Fruit fly (Drosophila melanogaster): ENCODE measurements around the gene dan.

dan gene

dm6 chr3R:25193726-25194204, 9.6 kb downstream of the dan start, which contains the start of gene lobo (continued):
- TF ChIP-seq phol (tag; optimal IDR thresholded peaks at IDR 0.05) (peak; percentile 75), fu2 (GFP tag; optimal IDR thresholded peaks at IDR 0.05) (peak; percentile 59)

DNA sequence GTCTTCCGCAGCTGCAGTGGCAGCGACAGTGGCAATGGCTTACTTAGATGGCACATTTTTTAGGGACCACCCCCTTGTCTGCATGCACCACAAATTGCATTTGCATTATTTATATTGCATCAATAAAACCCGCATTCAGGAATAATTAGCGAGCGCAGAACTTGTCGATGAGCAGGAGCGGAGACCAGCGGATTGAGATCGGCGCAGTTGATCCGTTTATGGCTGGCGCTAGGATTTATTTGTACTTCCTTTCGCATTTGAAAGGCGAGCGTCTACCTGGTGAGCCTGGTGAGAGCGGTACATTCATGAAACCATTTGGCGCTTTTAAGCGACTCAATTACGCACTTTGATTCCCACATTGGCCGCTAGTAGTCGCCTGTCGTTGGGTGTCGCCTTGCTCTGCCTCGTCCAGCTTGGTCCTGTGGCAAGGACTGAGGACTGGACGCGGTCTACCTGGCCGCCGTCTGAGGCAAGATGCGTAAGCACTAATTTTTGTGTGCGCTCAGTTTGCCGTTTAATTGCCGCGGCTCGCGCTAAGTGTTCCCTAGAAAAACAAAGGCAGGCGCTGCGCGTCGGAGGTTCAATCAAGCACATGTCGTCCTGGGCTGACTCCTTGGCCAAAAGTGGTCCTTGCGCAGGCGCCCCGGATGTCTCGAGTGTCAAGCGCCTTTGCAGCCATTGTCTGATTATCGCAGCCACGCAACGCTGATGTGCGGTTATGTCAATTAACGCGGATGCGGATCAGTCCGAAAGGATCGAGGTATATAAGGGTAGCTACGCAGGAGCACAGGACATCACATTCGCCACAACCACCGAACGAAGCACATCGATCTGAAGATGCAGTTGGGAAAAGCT, 10.8 kb downstream of the dan start, which contains the start of gene CG13653:
Gene CG13653, plus strand, starts transcription at position 805 of the 855 bp plus-strand sequence.
- TF ChIP-seq CG7987 (GFP tag; optimal IDR thresholded peaks at IDR 0.05), result no peak
- no peak for TF ChIP-seq CG8765 (GFP tag; IDR thresholded peaks at IDR 0.05)
- peak; percentile 25 for TF ChIP-seq CG7271 (tag; optimal IDR thresholded peaks at IDR 0.05)
- peak; percentile 84 for TF ChIP-seq zen (tag; optimal IDR thresholded peaks at IDR 0.05)
- peak; percentile 88 for TF ChIP-seq cad (GFP tag; optimal IDR thresholded peaks at IDR 0.05)
- TF ChIP-seq CG4360 (GFP tag; IDR thresholded peaks at IDR 0.05), result no peak
- TF ChIP-seq bowl (GFP tag; IDR thresholded peaks at IDR 0.05), result no peak
- 0 out of 3 replicates have a peak, but pooled peaks have one; percentile 11 for TF ChIP-seq CG34422 (GFP tag; IDR thresholded peaks at IDR 0.05)
- 0 out of 2 replicates have a peak, but pooled peaks have one; percentile 9 for TF ChIP-seq dan (GFP tag; IDR thresholded peaks at IDR 0.05)
- no peak for TF ChIP-seq gro (GFP tag; optimal IDR thresholded peaks at IDR 0.05)
- no peak for TF ChIP-seq Sox102F (GFP tag; optimal IDR thresholded peaks at IDR 0.05)
- TF ChIP-seq Ets65A (GFP tag), result peak; percentile 44
- TF ChIP-seq tll (GFP tag; optimal IDR thresholded peaks at IDR 0.05), result peak in 1 of 2 experiments; percentile 91
- TF ChIP-seq CTCF (GFP tag; optimal IDR thresholded peaks at IDR 0.05), result peak; percentile 79
- TF ChIP-seq ab (GFP tag; optimal IDR thresholded peaks at IDR 0.05), result no peak
- TF ChIP-seq CG6654 (GFP tag; optimal IDR thresholded peaks at IDR 0.05), result no peak

dm6 chr3R:25199321-25199868, 15.2 kb downstream of the dan start, which contains the start of gene CG13654:
CG13654 (plus strand) TSS chr3R:25199818.
- TF ChIP-seq Mrtf (GFP tag; IDR thresholded peaks at IDR 0.05), result no peak
- peak; percentile 41 for TF ChIP-seq zen (tag; optimal IDR thresholded peaks at IDR 0.05)
- no peak for TF ChIP-seq gt (GFP tag; IDR thresholded peaks at IDR 0.05)
- no peak for TF ChIP-seq pum (GFP tag; optimal IDR thresholded peaks at IDR 0.05)
- TF ChIP-seq Trl (optimal IDR thresholded peaks at IDR 0.05), result peak in 1 of 2 experiments; percentile 27
- TF ChIP-seq Trl (GFP tag; optimal IDR thresholded peaks at IDR 0.05), result no peak
- peak; percentile 16 for TF ChIP-seq abd-A (tag; optimal IDR thresholded peaks at IDR 0.05)
- no peak for TF ChIP-seq CG15011 (GFP tag; optimal IDR thresholded peaks at IDR 0.05)
- TF ChIP-seq amos (GFP tag; IDR thresholded peaks at IDR 0.05; ENCODE audit: partially characterized antibody), result 0 out of 2 replicates have a peak, but pooled peaks have one; percentile 4
- peak; percentile 23 for TF ChIP-seq CG15514 (GFP tag; optimal IDR thresholded peaks at IDR 0.05)
- 0 out of 2 replicates have a peak, but pooled peaks have one; percentile 11 for TF ChIP-seq dan (GFP tag; IDR thresholded peaks at IDR 0.05)
- peak; percentile 78 for TF ChIP-seq ewg (GFP tag; optimal IDR thresholded peaks at IDR 0.05)
- TF ChIP-seq CG16779 (GFP tag; IDR thresholded peaks at IDR 0.05), result 0 out of 2 replicates have a peak, but pooled peaks have one; percentile 44
- TF ChIP-seq CG11504 (tag; optimal IDR thresholded peaks at IDR 0.05), result peak; percentile 46
- peak; percentile 91 for TF ChIP-seq CG13894 (tag; optimal IDR thresholded peaks at IDR 0.05)
- TF ChIP-seq dm (GFP tag; optimal IDR thresholded peaks at IDR 0.05), result no peak
- TF ChIP-seq Dll (GFP tag; IDR thresholded peaks at IDR 0.05; ENCODE audit: partially characterized antibody), result no peak
- peak; percentile 86 for TF ChIP-seq scrt (GFP tag; optimal IDR thresholded peaks at IDR 0.05)
- TF ChIP-seq Fer1 (GFP tag; optimal IDR thresholded peaks at IDR 0.05), result peak; percentile 10

Data from whole organism, embryonic.